Worm (Caenorhabditis elegans): ENCODE measurements around the gene C25G4.2.

C25G4.2 gene

ce11 chrIV:12396645-12397258 lies 47.1 kb downstream of the C25G4.2 start (continued):
- TF ChIP-seq nhr-47 (tag; optimal IDR thresholded peaks at IDR 0.05) (no peak), ceh-90 (tag; optimal IDR thresholded peaks at IDR 0.05) (no peak), aly-2 (tag; optimal IDR thresholded peaks at IDR 0.05) (no peak), zip-4 (GFP tag; optimal IDR thresholded peaks at IDR 0.05) (no peak), C16A3.4 (tag; optimal IDR thresholded peaks at IDR 0.05) (no peak), nhr-77 (tag; optimal IDR thresholded peaks at IDR 0.05) (no peak), vab-15 (tag; optimal IDR thresholded peaks at IDR 0.05) (no peak), lsy-2 (tag; optimal IDR thresholded peaks at IDR 0.05) (peak; percentile 16 to 54), alr-1 (tag; optimal IDR thresholded peaks at IDR 0.05; ENCODE audit: borderline replicate concordance) (no peak), nhr-20 (tag; optimal IDR thresholded peaks at IDR 0.05) (peak; percentile 15), mep-1 (tag; optimal IDR thresholded peaks at IDR 0.05) (peak; percentile 73), F16B12.6 (tag; optimal IDR thresholded peaks at IDR 0.05) (no peak), xbp-1 (tag; optimal IDR thresholded peaks at IDR 0.05) (no peak), pag-3 (tag; optimal IDR thresholded peaks at IDR 0.05; ENCODE audit: borderline replicate concordance, insufficient read depth) (no peak), lin-15B (tag; optimal IDR thresholded peaks at IDR 0.05) (no peak), nhr-85 (tag) (peak; percentile 80), ceh-88 (GFP tag; IDR thresholded peaks at IDR 0.05) (no peak)

Measured in whole organism, L1 larva.